Fruit fly (Drosophila melanogaster): ENCODE results near the gene Mtpalpha.

DNA sequence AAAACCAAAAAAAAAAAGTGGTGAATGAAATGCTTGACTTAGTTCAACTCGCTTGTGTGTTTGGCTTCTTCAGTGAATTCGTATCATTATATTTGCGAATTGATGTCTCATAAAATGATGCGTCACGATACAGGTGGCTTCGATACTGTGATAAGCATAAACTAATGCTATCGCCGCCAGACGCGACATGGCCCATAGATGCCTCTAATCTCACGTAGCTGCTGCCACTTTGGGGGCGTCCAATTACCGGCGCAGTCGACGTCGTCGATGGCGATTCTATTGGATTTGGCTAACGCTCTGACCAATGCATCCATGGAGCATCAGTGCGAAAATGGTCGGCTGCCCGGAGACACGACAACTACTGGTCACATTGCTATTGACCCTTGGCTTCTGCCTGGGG, 32.7 kb downstream of the Mtpalpha start, which contains the start of gene CG13113:
- TF ChIP-seq CG32121 (GFP tag; IDR thresholded peaks at IDR 0.05) (no peak), Ets98B (GFP tag; IDR thresholded peaks at IDR 0.05) (no peak), CG4496 (GFP tag; IDR thresholded peaks at IDR 0.05) (no peak), CG34367 (tag; optimal IDR thresholded peaks at IDR 0.05) (no peak), Pif1A (GFP tag; optimal IDR thresholded peaks at IDR 0.05) (no peak), CG9948 (tag; optimal IDR thresholded peaks at IDR 0.05) (no peak), CG8159 (tag; optimal IDR thresholded peaks at IDR 0.05) (no peak), EcR (GFP tag; optimal IDR thresholded peaks at IDR 0.05) (no peak), CG14655 (GFP tag; optimal IDR thresholded peaks at IDR 0.05) (no peak), CG13204 (GFP tag; optimal IDR thresholded peaks at IDR 0.05) (no peak), D1 (tag; optimal IDR thresholded peaks at IDR 0.05) (no peak)

Data from whole organism, pupa.